Fruit fly (Drosophila melanogaster) whole organism, prepupa: ENCODE data around the gene CG14629.

ENCODE experiments used
- Blimp-1 ChIP-seq: fragments of 200-800 bp; sonication (Bioruptor generic); optimal IDR thresholded peaks from 3 replicates; lab custom pipeline; 2017; ENCODE audit warnings: missing biosample characterization, missing genetic modification characterization, mild to moderate bottlenecking, moderate library complexity, missing genetic modification reagents
- CG10631 ChIP-seq: fragments of 200-800 bp; sonication (Bioruptor generic); optimal IDR thresholded peaks from 2 replicates; lab custom pipeline; 2016; ENCODE audit warnings: missing biosample characterization, missing genetic modification characterization
- CG10669 ChIP-seq: fragments of 200-800 bp; sonication (Bioruptor generic); optimal IDR thresholded peaks from 3 replicates; lab custom pipeline; 2018; ENCODE audit warnings: missing biosample characterization, mild to moderate bottlenecking, missing genetic modification characterization, moderate library complexity
- CG11294 ChIP-seq: fragments of 200-800 bp; sonication (Bioruptor generic); IDR thresholded peaks from 2 replicates; pipeline ENCODE4 v1.3.6; 2022; ENCODE audit warnings: missing biosample characterization, missing genetic modification characterization
- CG11902 ChIP-seq: fragments of 200-800 bp; sonication (Bioruptor generic); optimal IDR thresholded peaks from 3 replicates; lab custom pipeline; 2016; ENCODE audit warnings: missing biosample characterization, missing genetic modification characterization
- CG1621 ChIP-seq: fragments of 200-800 bp; sonication (Bioruptor generic); optimal IDR thresholded peaks from 3 replicates; lab custom pipeline; 2018; ENCODE audit warnings: missing biosample characterization, mild to moderate bottlenecking, missing genetic modification characterization
- CG16779 ChIP-seq: fragments of 200-800 bp; sonication (Bioruptor generic); optimal IDR thresholded peaks from 3 replicates; lab custom pipeline; 2017; ENCODE audit warnings: missing biosample characterization, mild to moderate bottlenecking, missing genetic modification characterization
- CG31627 ChIP-seq: fragments of 200-800 bp; sonication (Bioruptor generic); optimal IDR thresholded peaks from 3 replicates; lab custom pipeline; 2016; ENCODE audit warnings: missing biosample characterization, missing genetic modification characterization
- CG34406 ChIP-seq: fragments of 200-800 bp; sonication (Bioruptor generic); optimal IDR thresholded peaks from 3 replicates; lab custom pipeline; 2016; ENCODE audit warnings: missing biosample characterization, missing genetic modification characterization
- CG6163 ChIP-seq: fragments of 200-800 bp; sonication (Bioruptor generic); IDR thresholded peaks from 3 replicates; pipeline ENCODE4 v1.3.6; 2022; ENCODE audit warnings: missing biosample characterization, missing genetic modification characterization
- CG6276 ChIP-seq: fragments of 200-800 bp; sonication (Bioruptor generic); optimal IDR thresholded peaks from 2 replicates; lab custom pipeline; 2017; ENCODE audit warnings: missing biosample characterization, mild to moderate bottlenecking, missing genetic modification characterization
- CG6792 ChIP-seq: fragments of 200-800 bp; sonication (Bioruptor generic); optimal IDR thresholded peaks from 3 replicates; lab custom pipeline; 2016; ENCODE audit warnings: missing biosample characterization, missing genetic modification characterization
- CG6808 ChIP-seq: fragments of 200-800 bp; sonication (Bioruptor generic); optimal IDR thresholded peaks from 3 replicates; lab custom pipeline; 2017; ENCODE audit warnings: missing biosample characterization, missing genetic modification characterization, mild to moderate bottlenecking, moderate library complexity, missing genetic modification reagents
- CG6854 ChIP-seq: fragments of 200-800 bp; sonication (Bioruptor generic); optimal IDR thresholded peaks from 2 replicates; lab custom pipeline; 2017; ENCODE audit warnings: missing biosample characterization, mild to moderate bottlenecking, missing genetic modification characterization
- CG7368 ChIP-seq: fragments of 200-800 bp; sonication (Bioruptor generic); optimal IDR thresholded peaks from 3 replicates; lab custom pipeline; 2016; ENCODE audit warnings: missing biosample characterization, missing genetic modification characterization
- CG8119 ChIP-seq: fragments of 200-800 bp; sonication (Bioruptor generic); IDR thresholded peaks from 3 replicates; pipeline ENCODE4 v1.3.6; 2022; ENCODE audit warnings: missing biosample characterization, missing genetic modification characterization
- CG8319 ChIP-seq: fragments of 200-800 bp; sonication (Bioruptor generic); optimal IDR thresholded peaks from 3 replicates; lab custom pipeline; 2016; ENCODE audit warnings: missing biosample characterization, missing genetic modification characterization
- Eip78C ChIP-seq: fragments of 200-800 bp; sonication (Bioruptor generic); peaks from one replicate; lab custom pipeline; 2016; ENCODE audit warnings: missing biosample characterization, missing genetic modification characterization
- Eip93F ChIP-seq: fragments of 200-800 bp; sonication (Bioruptor generic); optimal IDR thresholded peaks from 2 replicates; lab custom pipeline; 2016; ENCODE audit warnings: missing biosample characterization, mild to moderate bottlenecking, missing genetic modification characterization
- Ets21C ChIP-seq: fragments of 200-800 bp; sonication (Bioruptor generic); optimal IDR thresholded peaks from 3 replicates; lab custom pipeline; 2016; ENCODE audit warnings: missing biosample characterization, missing genetic modification characterization
- Ets96B ChIP-seq: fragments of 200-800 bp; optimal IDR thresholded peaks from 2 replicates; lab custom pipeline; 2019; ENCODE audit warnings: missing biosample characterization, mild to moderate bottlenecking, missing genetic modification characterization, moderate library complexity
- Gug ChIP-seq: fragments of 200-800 bp; sonication (Bioruptor generic); IDR thresholded peaks from 2 replicates; pipeline ENCODE4 v1.3.6; 2022; ENCODE audit warnings: missing biosample characterization, missing genetic modification characterization
- Hr38 ChIP-seq: sonication (Bioruptor generic); optimal IDR thresholded peaks from 2 replicates; lab custom pipeline; 2016; ENCODE audit warnings: missing biosample characterization, missing genetic modification characterization
- Hr39 ChIP-seq: fragments of 200-800 bp; sonication (Bioruptor generic); optimal IDR thresholded peaks from 2 replicates; lab custom pipeline; 2016; ENCODE audit warnings: missing biosample characterization, missing genetic modification characterization
- Hr4 ChIP-seq: fragments of 200-800 bp; sonication (Bioruptor generic); optimal IDR thresholded peaks from 3 replicates; lab custom pipeline; 2016; ENCODE audit warnings: missing biosample characterization, missing genetic modification characterization
- Met ChIP-seq: fragments of 200-800 bp; sonication (Bioruptor generic); optimal IDR thresholded peaks from 3 replicates; lab custom pipeline; 2016; ENCODE audit warnings: missing biosample characterization, missing genetic modification characterization
- OdsH ChIP-seq: fragments of 200-800 bp; sonication (Bioruptor generic); optimal IDR thresholded peaks from 3 replicates; lab custom pipeline; 2016; ENCODE audit warnings: missing biosample characterization, missing genetic modification characterization
- Smox ChIP-seq: fragments of 200-800 bp; sonication (Bioruptor generic); optimal IDR thresholded peaks from 3 replicates; lab custom pipeline; 2016; ENCODE audit warnings: missing biosample characterization, missing genetic modification characterization
- Sox102F ChIP-seq: fragments of 200-800 bp; sonication (Bioruptor generic); optimal IDR thresholded peaks from 2 replicates; lab custom pipeline; 2016; ENCODE audit warnings: missing biosample characterization, mild to moderate bottlenecking, missing genetic modification characterization
- Sox14 ChIP-seq: fragments of 200-800 bp; sonication (Bioruptor generic); optimal IDR thresholded peaks from 3 replicates; lab custom pipeline; 2016; ENCODE audit warnings: missing biosample characterization, missing genetic modification characterization
- cyc ChIP-seq: fragments of 200-800 bp; sonication (Bioruptor generic); optimal IDR thresholded peaks from 3 replicates; lab custom pipeline; 2016; ENCODE audit warnings: missing biosample characterization, missing genetic modification characterization
- dac ChIP-seq: fragments of 200-800 bp; sonication (Bioruptor generic); optimal IDR thresholded peaks from 2 replicates; lab custom pipeline; 2017; ENCODE audit warnings: missing biosample characterization, mild to moderate bottlenecking, missing genetic modification characterization
- dsx ChIP-seq: fragments of 200-800 bp; optimal IDR thresholded peaks from 3 replicates; lab custom pipeline; 2019; ENCODE audit warnings: missing biosample characterization, mild to moderate bottlenecking, missing genetic modification characterization, moderate library complexity; ENCODE audit not compliant: poor library complexity, severe bottlenecking
- fd85E ChIP-seq: fragments of 200-800 bp; sonication (Bioruptor generic); optimal IDR thresholded peaks from 3 replicates; lab custom pipeline; 2016; ENCODE audit warnings: missing biosample characterization, missing genetic modification characterization
- fkh ChIP-seq: fragments of 200-800 bp; sonication (Bioruptor generic); optimal IDR thresholded peaks from 3 replicates; lab custom pipeline; 2017; ENCODE audit warnings: missing biosample characterization, mild to moderate bottlenecking, missing genetic modification characterization, moderate library complexity
- lz ChIP-seq: fragments of 200-800 bp; sonication (Bioruptor generic); optimal IDR thresholded peaks from 3 replicates; lab custom pipeline; 2016; ENCODE audit warnings: missing biosample characterization, missing genetic modification characterization
- net ChIP-seq: fragments of 200-800 bp; sonication (Bioruptor generic); optimal IDR thresholded peaks from 3 replicates; lab custom pipeline; 2016; ENCODE audit warnings: missing biosample characterization, missing genetic modification characterization
- salr ChIP-seq, 2 experiments: fragments of 200-800 bp; sonication (Bioruptor generic); optimal IDR thresholded peaks; 3 replicates each; lab custom pipeline; 2016 to 2018; ENCODE audit warnings: missing biosample characterization in 2 of 2, missing genetic modification characterization in 2 of 2, mild to moderate bottlenecking in 1 of 2
- spab ChIP-seq: fragments of 200-800 bp; sonication (Bioruptor generic); optimal IDR thresholded peaks from 2 replicates; lab custom pipeline; 2017; ENCODE audit warnings: missing biosample characterization, mild to moderate bottlenecking, missing genetic modification characterization, missing genetic modification reagents
- ss ChIP-seq, 2 experiments: fragments of 200-800 bp; sonication (Bioruptor generic); optimal IDR thresholded peaks; 2 replicates in 1 of 2; 3 replicates in 1 of 2; lab custom pipeline; 2017 to 2018; ENCODE audit warnings: mild to moderate bottlenecking in 2 of 2, missing biosample characterization in 2 of 2, missing genetic modification characterization in 2 of 2, moderate library complexity in 1 of 2
- svp ChIP-seq: fragments of 200-800 bp; sonication (Bioruptor generic); peaks from one replicate; lab custom pipeline; 2016; ENCODE audit warnings: missing biosample characterization, missing genetic modification characterization
- vri ChIP-seq: fragments of 200-800 bp; sonication (Bioruptor generic); optimal IDR thresholded peaks from 3 replicates; lab custom pipeline; 2016; ENCODE audit warnings: missing biosample characterization, mild to moderate bottlenecking, missing genetic modification characterization

CG14629 gene

DNA sequence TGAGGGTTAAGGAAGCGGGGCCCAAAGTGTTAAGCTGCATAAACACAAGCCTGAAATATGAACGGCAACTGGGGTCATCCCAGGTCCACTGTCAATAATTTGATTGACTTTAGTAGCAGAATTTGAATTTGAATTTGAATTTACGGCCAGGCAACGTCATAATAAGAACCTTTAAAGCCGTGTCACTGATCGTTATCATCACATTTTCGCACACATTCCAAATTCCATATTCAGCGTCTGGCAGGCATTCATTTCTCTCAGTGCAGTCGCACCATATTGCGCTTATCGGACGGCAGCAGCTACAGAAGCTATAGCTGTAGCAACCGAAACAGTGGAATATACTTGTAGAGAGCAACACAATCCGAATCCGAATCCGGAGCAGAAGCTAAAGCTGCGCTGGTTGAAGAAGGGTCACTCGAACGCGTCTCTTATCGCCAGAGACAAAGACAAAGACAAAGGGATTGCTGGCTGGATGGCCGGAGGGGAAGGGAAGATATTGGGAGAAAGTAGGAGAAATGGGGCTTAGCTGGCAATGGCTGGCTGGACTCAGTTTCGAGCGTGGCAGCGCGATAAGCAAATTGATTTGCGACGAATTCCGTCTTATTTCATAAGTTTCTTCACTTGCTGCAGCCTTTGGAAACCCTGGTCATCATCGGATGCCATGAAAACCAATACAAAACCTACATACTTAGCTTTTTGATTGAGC, 1.5 kb downstream of the CG14629 start (continued):
- TF ChIP-seq Met (GFP tag; lab: Kevin White, UChicago) (peak; percentile 78), CG7368 (peak; percentile 59), dac (no peak), CG6854 (GFP tag; lab: Kevin White, UChicago) (no peak), Ets21C (GFP tag; lab: Kevin White, UChicago) (peak; percentile 58), net (GFP tag; lab: Kevin White, UChicago) (peak; percentile 66), vri (GFP tag; lab: Kevin White, UChicago) (peak; percentile 63), Sox14 (peak; percentile 63), Eip93F (GFP tag; lab: Kevin White, UChicago) (no peak), CG16779 (peak; percentile 25), Smox (peak; percentile 68), CG10669 (GFP tag; lab: Kevin White, UChicago) (peak; percentile 56), dsx (GFP tag; lab: Kevin White, UChicago) (peak; percentile 34), CG34406 (GFP tag; lab: Kevin White, UChicago) (peak; percentile 77), salr (GFP tag; optimal IDR thresholded peaks at IDR 0.05; lab: Kevin White, UChicago) (peak; percentile 16 to 46), ss (GFP tag; optimal IDR thresholded peaks at IDR 0.05; lab: Kevin White, UChicago) (peak; percentile 34 to 60), CG1621 (tag; lab: Kevin White, UChicago) (peak; percentile 57), CG6808 (GFP tag; lab: Kevin White, UChicago) (peak; percentile 63), CG10631 (GFP tag; lab: Kevin White, UChicago) (peak; percentile 70), Ets96B (peak; percentile 61), fd85E (no peak), Hr39 (GFP tag; lab: Kevin White, UChicago) (peak; percentile 77), CG8319 (GFP tag; lab: Kevin White, UChicago) (peak; percentile 63), Hr38 (GFP tag; lab: Kevin White, UChicago) (no peak), lz (GFP tag; lab: Kevin White, UChicago) (peak; percentile 81), CG31627 (GFP tag; lab: Kevin White, UChicago) (peak; percentile 78), CG8119 (GFP tag; lab: Robert Waterston, UW) (peak; percentile 49; the same call in 1 of the 3 replicates), Gug (GFP tag; lab: Robert Waterston, UW) (no peak), svp (peak; percentile 95), CG11902 (peak; percentile 64), spab (GFP tag; lab: Kevin White, UChicago) (peak; percentile 50), CG6792 (GFP tag; lab: Kevin White, UChicago) (peak; percentile 74)
- TF ChIP-seq, all 60 proteins: peak for 52

DNA sequence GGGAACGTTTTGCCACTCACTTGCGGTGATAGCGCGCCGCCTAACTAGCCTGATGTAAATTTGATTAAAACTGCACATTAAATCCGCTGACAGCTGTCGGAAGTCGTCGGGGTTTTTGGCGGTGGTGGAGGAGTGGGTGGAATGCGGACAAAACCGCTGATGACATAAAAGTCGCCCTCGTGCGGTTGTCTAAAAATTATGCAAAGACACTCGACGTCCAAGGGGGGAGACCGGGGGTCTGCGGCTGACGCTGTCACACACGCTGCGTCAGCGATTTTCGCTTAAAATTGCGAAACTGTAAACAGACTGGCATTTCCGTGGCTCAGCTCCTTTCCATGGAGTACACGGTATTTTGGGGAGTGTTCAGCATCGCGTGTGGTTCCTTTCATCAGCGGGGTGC, 5.0 kb downstream of the CG14629 start:
- TF ChIP-seq CG6163 (GFP tag; lab: Robert Waterston, UW) (0 out of 3 replicates have a peak, but pooled peaks have one; percentile 19), spab (GFP tag; lab: Kevin White, UChicago) (no peak), CG16779 (no peak)

DNA sequence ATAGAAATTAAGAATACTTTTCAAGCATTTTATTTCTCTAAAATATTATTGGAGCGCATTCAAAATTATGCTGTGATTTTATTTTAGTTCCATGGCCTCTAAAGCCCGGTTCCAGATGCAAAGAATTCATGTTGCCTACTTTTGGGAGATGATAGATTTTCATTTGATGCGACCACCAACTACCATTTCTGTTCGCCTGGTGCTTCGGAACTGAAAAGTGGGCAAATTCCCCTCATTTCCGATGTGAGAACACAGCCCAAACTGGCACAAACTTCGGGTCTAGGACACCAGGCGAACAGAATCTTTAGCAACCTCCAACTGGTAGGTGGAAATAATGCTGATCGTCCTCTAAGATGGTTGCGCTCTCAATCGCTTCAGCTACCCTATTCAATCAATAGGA, 11.8 kb downstream of the CG14629 start:
- TF ChIP-seq svp: peak; percentile 38
- no peak for TF ChIP-seq Hr39 (GFP tag; lab: Kevin White, UChicago)

DNA sequence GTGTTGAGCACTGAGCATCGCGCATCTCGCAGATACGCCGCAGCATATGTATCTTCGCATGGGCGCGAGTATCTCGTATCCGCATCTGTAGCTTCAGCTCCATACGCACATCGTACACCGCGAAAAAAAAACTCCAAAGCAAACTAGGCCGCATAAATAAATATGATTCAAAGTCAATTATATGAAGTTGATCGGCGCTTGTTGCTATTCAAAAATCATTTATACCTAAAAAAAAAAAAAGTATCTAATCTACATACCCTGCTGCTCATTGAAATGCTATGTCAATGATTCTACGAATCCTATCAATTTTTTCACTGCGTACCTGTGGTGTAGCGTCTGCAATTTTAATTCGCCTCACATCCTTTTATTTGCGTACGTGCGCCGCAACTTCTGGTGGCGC, 29.4 kb downstream of the CG14629 start:
- TF ChIP-seq Gug (GFP tag; lab: Robert Waterston, UW) (0 out of 2 replicates have a peak, but pooled peaks have one; percentile 17), CG6276 (GFP tag; lab: Kevin White, UChicago) (peak; percentile 31), CG16779 (no peak), Hr38 (GFP tag; lab: Kevin White, UChicago) (no peak), dsx (GFP tag; lab: Kevin White, UChicago) (no peak), Blimp-1 (GFP tag; lab: Kevin White, UChicago) (no peak), Sox14 (peak; percentile 49), CG11294 (GFP tag; lab: Robert Waterston, UW) (no peak), Eip78C (GFP tag; lab: Kevin White, UChicago) (peak; percentile 88), cyc (GFP tag; lab: Kevin White, UChicago) (no peak), svp (peak; percentile 33), Sox102F (GFP tag; lab: Kevin White, UChicago) (peak; percentile 2), Smox (no peak), Hr4 (GFP tag; lab: Kevin White, UChicago) (peak; percentile 22), CG10669 (GFP tag; lab: Kevin White, UChicago) (peak; percentile 39), dac (peak; percentile 29), Ets21C (GFP tag; lab: Kevin White, UChicago) (no peak), Met (GFP tag; lab: Kevin White, UChicago) (peak; percentile 31), salr (GFP tag; optimal IDR thresholded peaks at IDR 0.05; lab: Kevin White, UChicago) (peak in 1 of 2 experiments; percentile 30), CG8319 (GFP tag; lab: Kevin White, UChicago) (no peak), CG6163 (GFP tag; lab: Robert Waterston, UW) (peak; percentile 46; the same call in 1 of the 3 replicates), fkh (GFP tag; lab: Kevin White, UChicago) (no peak), OdsH (GFP tag; lab: Kevin White, UChicago) (peak; percentile 61), CG6808 (GFP tag; lab: Kevin White, UChicago) (no peak), CG8119 (GFP tag; lab: Robert Waterston, UW) (peak; percentile 51; the same call in 2 of the 3 replicates)
